Fruit fly (Drosophila melanogaster) whole organism, wandering third instar larva: ENCODE measurements around the gene CG31103.
A peak's percentile ranks its signal among the peaks of the same experiment; 100 is the strongest.

Source experiments
- Abd-B ChIP-seq: fragments of >200 bp; optimal IDR thresholded peaks from 2 replicates; lab custom pipeline; 2017; ENCODE audit warnings: missing biosample characterization, missing genetic modification characterization
- CG32264 ChIP-seq: fragments of 200-800 bp; sonication (Bioruptor generic); optimal IDR thresholded peaks from 2 replicates; lab custom pipeline; 2016; ENCODE audit warnings: missing biosample characterization, missing genetic modification characterization
- CG9705 ChIP-seq: fragments of 200-800 bp; sonication (Bioruptor generic); optimal IDR thresholded peaks from 2 replicates; lab custom pipeline; 2018; ENCODE audit warnings: missing biosample characterization, mild to moderate bottlenecking, missing genetic modification characterization
- CrebA ChIP-seq: fragments of 200-800 bp; sonication (Bioruptor generic); optimal IDR thresholded peaks from 2 replicates; lab custom pipeline; 2016; ENCODE audit warnings: missing biosample characterization, mild to moderate bottlenecking, missing genetic modification characterization, borderline replicate concordance
- Dfd ChIP-seq: fragments of >200 bp; optimal IDR thresholded peaks from 2 replicates; lab custom pipeline; 2017; ENCODE audit warnings: missing biosample characterization, missing genetic modification characterization
- GATAd ChIP-seq: sonication (Bioruptor generic); optimal IDR thresholded peaks from 2 replicates; lab custom pipeline; 2016; ENCODE audit warnings: missing biosample characterization, missing genetic modification characterization
- HLH106 ChIP-seq: fragments of 200-800 bp; optimal IDR thresholded peaks from 3 replicates; lab custom pipeline; 2019; ENCODE audit warnings: missing biosample characterization, mild to moderate bottlenecking, missing genetic modification characterization, moderate library complexity
- Hnf4 ChIP-seq: fragments of 200-800 bp; sonication (Bioruptor generic); optimal IDR thresholded peaks from 2 replicates; lab custom pipeline; 2016; ENCODE audit warnings: missing biosample characterization, mild to moderate bottlenecking, missing genetic modification characterization
- Hr78 ChIP-seq: fragments of >200 bp; optimal IDR thresholded peaks from 2 replicates; lab custom pipeline; 2017; ENCODE audit warnings: missing biosample characterization, missing genetic modification characterization
- Hr83 ChIP-seq: fragments of 200-300 bp; sonication (Bioruptor generic); optimal IDR thresholded peaks from 2 replicates; lab custom pipeline; 2016; ENCODE audit warnings: missing biosample characterization, mild to moderate bottlenecking, missing genetic modification characterization, moderate library complexity; ENCODE audit not compliant: poor library complexity, severe bottlenecking
- Mio ChIP-seq: sonication (Bioruptor generic); optimal IDR thresholded peaks from 2 replicates; lab custom pipeline; 2016; ENCODE audit warnings: missing biosample characterization, missing genetic modification characterization
- Myc ChIP-seq: fragments of >200 bp; optimal IDR thresholded peaks from 2 replicates; lab custom pipeline; 2017
- N ChIP-seq: fragments of >200 bp; optimal IDR thresholded peaks from 2 replicates; lab custom pipeline; 2018; ENCODE audit warnings: missing biosample characterization, missing external identifiers, missing genetic modification characterization
- Rel ChIP-seq, 2 experiments: fragments of 200-800 bp; sonication (Bioruptor generic) in 1 of 2; optimal IDR thresholded peaks; 2 replicates in 1 of 2; 3 replicates in 1 of 2; lab custom pipeline; 2016 to 2019; ENCODE audit warnings: mild to moderate bottlenecking in 2 of 2, missing biosample characterization in 2 of 2, missing genetic modification characterization in 2 of 2, moderate library complexity in 1 of 2
- Sp1 ChIP-seq: fragments of 200-800 bp; sonication (Bioruptor generic); optimal IDR thresholded peaks from 3 replicates; lab custom pipeline; 2019; ENCODE audit warnings: missing biosample characterization, mild to moderate bottlenecking, missing genetic modification characterization, moderate library complexity
- Vsx2 ChIP-seq: fragments of 200-300, 225-300 bp; sonication (Bioruptor generic); optimal IDR thresholded peaks from 2 replicates; lab custom pipeline; 2018; ENCODE audit warnings: missing biosample characterization, missing genetic modification characterization; ENCODE audit not compliant: partially characterized antibody
- brk ChIP-seq: fragments of 200-800 bp; sonication (Bioruptor generic); optimal IDR thresholded peaks from 2 replicates; lab custom pipeline; 2016; ENCODE audit warnings: missing biosample characterization, mild to moderate bottlenecking, missing genetic modification characterization
- dl ChIP-seq, 2 experiments: fragments of 175-275, 200-275 bp in 1 of 2; fragments of 200-275 bp in 1 of 2; sonication (Bioruptor generic); optimal IDR thresholded peaks; lab custom pipeline; 2018; ENCODE audit warnings: mild to moderate bottlenecking in 2 of 2, missing biosample characterization in 2 of 2, missing genetic modification characterization in 2 of 2, moderate library complexity in 2 of 2; ENCODE audit not compliant: partially characterized antibody in 2 of 2, insufficient read depth in 1 of 2
- dmrt93B ChIP-seq: fragments of 200-800 bp; sonication (Bioruptor generic); optimal IDR thresholded peaks from 2 replicates; lab custom pipeline; 2018; ENCODE audit warnings: missing biosample characterization, mild to moderate bottlenecking, missing genetic modification characterization
- dsf ChIP-seq: sonication (Bioruptor generic); optimal IDR thresholded peaks from 2 replicates; lab custom pipeline; 2016; ENCODE audit warnings: missing biosample characterization, missing genetic modification characterization, borderline replicate concordance
- ey ChIP-seq: fragments of 200-800 bp; sonication (Bioruptor generic); optimal IDR thresholded peaks from 2 replicates; lab custom pipeline; 2016; ENCODE audit warnings: missing biosample characterization, missing genetic modification characterization
- fru ChIP-seq: fragments of 200-800 bp; sonication (Bioruptor generic); optimal IDR thresholded peaks from 3 replicates; lab custom pipeline; 2016; ENCODE audit warnings: missing biosample characterization, mild to moderate bottlenecking, missing genetic modification characterization
- h ChIP-seq: fragments of 200-800 bp; sonication (Bioruptor generic); optimal IDR thresholded peaks from 3 replicates; lab custom pipeline; 2016; ENCODE audit warnings: missing biosample characterization, mild to moderate bottlenecking, missing genetic modification characterization
- jim ChIP-seq: fragments of 175-275, 200-325 bp; sonication (Bioruptor generic); optimal IDR thresholded peaks from 2 replicates; lab custom pipeline; 2016; ENCODE audit warnings: missing biosample characterization, mild to moderate bottlenecking, missing genetic modification characterization
- lola ChIP-seq: fragments of >200 bp; optimal IDR thresholded peaks from 2 replicates; lab custom pipeline; 2017; ENCODE audit warnings: missing biosample characterization, missing genetic modification characterization
- psq ChIP-seq: fragments of 200-800 bp; sonication (Bioruptor generic); optimal IDR thresholded peaks from 3 replicates; lab custom pipeline; 2017; ENCODE audit warnings: missing biosample characterization, mild to moderate bottlenecking, missing genetic modification characterization, moderate library complexity
- rgr ChIP-seq: fragments of 200-800 bp; sonication (Bioruptor generic); optimal IDR thresholded peaks from 3 replicates; lab custom pipeline; 2016; ENCODE audit warnings: missing biosample characterization, mild to moderate bottlenecking, missing genetic modification characterization
- sage ChIP-seq: fragments of 200-800 bp; sonication (Bioruptor generic); optimal IDR thresholded peaks from 2 replicates; lab custom pipeline; 2016; ENCODE audit warnings: missing biosample characterization, mild to moderate bottlenecking, missing genetic modification characterization
- sv ChIP-seq: fragments of 200-800 bp; sonication (Bioruptor generic); optimal IDR thresholded peaks from 3 replicates; lab custom pipeline; 2016; ENCODE audit warnings: missing biosample characterization, missing genetic modification characterization
- tai ChIP-seq: sonication (Bioruptor generic); optimal IDR thresholded peaks from 2 replicates; lab custom pipeline; 2016; ENCODE audit warnings: missing biosample characterization, missing genetic modification characterization
- woc ChIP-seq: sonication (Bioruptor generic); optimal IDR thresholded peaks from 2 replicates; lab custom pipeline; 2016; ENCODE audit warnings: missing biosample characterization, mild to moderate bottlenecking, missing genetic modification characterization

CG31103 gene

dm6 chr3R:25262322-25262761, 43.2 kb downstream of the CG31103 start, which contains the start of the genes Kdsr and CG11858 (continued):
- TF ChIP-seq Myc (lab: Kevin White, UChicago): peak; percentile 99
- no peak for TF ChIP-seq Vsx2 (GFP tag; lab: Kevin White, UChicago)
- TF ChIP-seq HLH106 (tag; lab: Kevin White, UChicago): peak; percentile 72
- TF ChIP-seq, all 38 proteins: peak for 18

- no peak for TF ChIP-seq jim (GFP tag; lab: Kevin White, UChicago)
- no peak for TF ChIP-seq dmrt93B (GFP tag; lab: Kevin White, UChicago)
- TF ChIP-seq psq: no peak
- TF ChIP-seq GATAd (GFP tag; lab: Kevin White, UChicago): no peak
- TF ChIP-seq dl (GFP tag; optimal IDR thresholded peaks at IDR 0.05; lab: Kevin White, UChicago; ENCODE audit: insufficient read depth in 1 of 2, partially characterized antibody in 2 of 2): no peak
- TF ChIP-seq fru (GFP tag; lab: Kevin White, UChicago): no peak
- no peak for TF ChIP-seq CG9705 (GFP tag; lab: Kevin White, UChicago)
- TF ChIP-seq CrebA (GFP tag; lab: Kevin White, UChicago): no peak
- peak; percentile 75 for TF ChIP-seq Myc (lab: Kevin White, UChicago)
- TF ChIP-seq woc: no peak
- no peak for TF ChIP-seq Rel (GFP tag; optimal IDR thresholded peaks at IDR 0.05; lab: Kevin White, UChicago)
- peak; percentile 54 for TF ChIP-seq Rel (tag; optimal IDR thresholded peaks at IDR 0.05; lab: Kevin White, UChicago)
- no peak for TF ChIP-seq sv
- no peak for TF ChIP-seq brk (GFP tag; lab: Kevin White, UChicago)
- no peak for TF ChIP-seq h (GFP tag; lab: Kevin White, UChicago)
- TF ChIP-seq rgr (GFP tag; lab: Kevin White, UChicago): no peak
- TF ChIP-seq HLH106 (tag; lab: Kevin White, UChicago): no peak
- TF ChIP-seq N: peak; percentile 100
- TF ChIP-seq dsf: no peak
- TF ChIP-seq ey (GFP tag; lab: Kevin White, UChicago): no peak
- TF ChIP-seq lola (GFP tag; lab: Kevin White, UChicago): no peak
- no peak for TF ChIP-seq Dfd (GFP tag; lab: Kevin White, UChicago)
- TF ChIP-seq Mio (GFP tag; lab: Kevin White, UChicago): no peak
- TF ChIP-seq Hnf4 (GFP tag; lab: Kevin White, UChicago): no peak
- peak; percentile 59 for TF ChIP-seq Abd-B (GFP tag; lab: Kevin White, UChicago)
- peak; percentile 79 for TF ChIP-seq Hr78
- TF ChIP-seq Sp1 (GFP tag; lab: Kevin White, UChicago): peak; percentile 13
- TF ChIP-seq tai: no peak
Observed at dm6 chr3R:25265589-25266201, 46.6 kb downstream of the CG31103 start, which contains the start of the genes GlnRS and RIOK2. Gene GlnRS, minus strand, starts transcription at chr3R:25265721. Gene RIOK2, plus strand, starts transcription at chr3R:25265844.

dm6 chr3R:25266751-25267150, 47.6 kb downstream of the CG31103 start:
- TF ChIP-seq dmrt93B (GFP tag; lab: Kevin White, UChicago): no peak
- no peak for TF ChIP-seq ey (GFP tag; lab: Kevin White, UChicago)
- TF ChIP-seq h (GFP tag; lab: Kevin White, UChicago): no peak
- TF ChIP-seq GATAd (GFP tag; lab: Kevin White, UChicago): no peak
- TF ChIP-seq Sp1 (GFP tag; lab: Kevin White, UChicago): no peak
- TF ChIP-seq woc: no peak
- no peak for TF ChIP-seq Rel (GFP tag; optimal IDR thresholded peaks at IDR 0.05; lab: Kevin White, UChicago)
- no peak for TF ChIP-seq Rel (tag; optimal IDR thresholded peaks at IDR 0.05; lab: Kevin White, UChicago)
- TF ChIP-seq Myc (lab: Kevin White, UChicago): no peak
- no peak for TF ChIP-seq Mio (GFP tag; lab: Kevin White, UChicago)
- TF ChIP-seq HLH106 (tag; lab: Kevin White, UChicago): no peak
- no peak for TF ChIP-seq sage (GFP tag; lab: Kevin White, UChicago)
- no peak for TF ChIP-seq Hr83 (GFP tag; lab: Kevin White, UChicago)
- TF ChIP-seq Hr78: no peak
- TF ChIP-seq psq: no peak
- no peak for TF ChIP-seq dl (GFP tag; optimal IDR thresholded peaks at IDR 0.05; lab: Kevin White, UChicago; ENCODE audit: insufficient read depth in 1 of 2, partially characterized antibody in 2 of 2)
- TF ChIP-seq brk (GFP tag; lab: Kevin White, UChicago): no peak
- TF ChIP-seq rgr (GFP tag; lab: Kevin White, UChicago): no peak

dm6 chr3R:25269909-25270308, 50.8 kb downstream of the CG31103 start, which contains the start of the genes CG11889 and CG11891:
Gene CG11889, plus strand, starts transcription at chr3R:25270209.
Gene CG11891, plus strand, starts transcription at chr3R:25270209.
- TF ChIP-seq psq (no peak), Hr83 (GFP tag; lab: Kevin White, UChicago) (no peak), CrebA (GFP tag; lab: Kevin White, UChicago) (no peak), CG32264 (no peak), Hr78 (no peak), GATAd (GFP tag; lab: Kevin White, UChicago) (no peak), fru (GFP tag; lab: Kevin White, UChicago) (no peak)
